Fruit fly (Drosophila melanogaster): ENCODE results near the gene CG34164.
A peak's percentile ranks its signal among the peaks of the same experiment; 100 is the strongest.

Gene CG34164

dm6 chr2L:12006397-12007330 lies 49.5 kb upstream of the CG34164 start (continued):
- peak; percentile 93 for TF ChIP-seq HHEX (GFP tag; optimal IDR thresholded peaks at IDR 0.05)
- TF ChIP-seq pros (GFP tag; optimal IDR thresholded peaks at IDR 0.05) = no peak
- peak; percentile 88 for TF ChIP-seq run (tag; optimal IDR thresholded peaks at IDR 0.05)
- peak; percentile 98 for TF ChIP-seq CG7839 (tag; optimal IDR thresholded peaks at IDR 0.05)
- TF ChIP-seq CG5953 (GFP tag; IDR thresholded peaks at IDR 0.05) = no peak
- TF ChIP-seq CG7372 (GFP tag; IDR thresholded peaks at IDR 0.05) = no peak
- no peak for TF ChIP-seq sob (GFP tag; IDR thresholded peaks at IDR 0.05)
- peak; percentile 89 for TF ChIP-seq ATbp (GFP tag; optimal IDR thresholded peaks at IDR 0.05)
- TF ChIP-seq Dip2 (GFP tag; IDR thresholded peaks at IDR 0.05) = no peak
- peak; percentile 79 for TF ChIP-seq Jarid2 (GFP tag; optimal IDR thresholded peaks at IDR 0.05)
- no peak for TF ChIP-seq Doc2 (GFP tag; IDR thresholded peaks at IDR 0.05)
- TF ChIP-seq chn (GFP tag; optimal IDR thresholded peaks at IDR 0.05) = peak; percentile 72
- peak; percentile 97 for TF ChIP-seq CG14710 (tag; optimal IDR thresholded peaks at IDR 0.05)
- TF ChIP-seq jigr1 (GFP tag; IDR thresholded peaks at IDR 0.05) = no peak
- TF ChIP-seq shn (GFP tag; optimal IDR thresholded peaks at IDR 0.05) = peak; percentile 77
- TF ChIP-seq CG15011 (GFP tag; optimal IDR thresholded peaks at IDR 0.05) = peak; percentile 90
- TF ChIP-seq CG1647 (GFP tag; optimal IDR thresholded peaks at IDR 0.05) = peak; percentile 28
- peak; percentile 46 for TF ChIP-seq CG1792 (GFP tag; optimal IDR thresholded peaks at IDR 0.05)
- TF ChIP-seq CG13775 (GFP tag; optimal IDR thresholded peaks at IDR 0.05) = peak; percentile 96
- TF ChIP-seq CG8478 (optimal IDR thresholded peaks at IDR 0.05) = peak; percentile 52
- TF ChIP-seq Taf1 (GFP tag; IDR thresholded peaks at IDR 0.05) = no peak
- TF ChIP-seq CG4854 (GFP tag; optimal IDR thresholded peaks at IDR 0.05) = peak; percentile 53
- TF ChIP-seq wek (GFP tag; optimal IDR thresholded peaks at IDR 0.05) = no peak
- no peak for TF ChIP-seq CG7963 (GFP tag; IDR thresholded peaks at IDR 0.05; ENCODE audit: partially characterized antibody)
- no peak for TF ChIP-seq sisA (GFP tag; IDR thresholded peaks at IDR 0.05)
- TF ChIP-seq CG12155 (GFP tag; optimal IDR thresholded peaks at IDR 0.05) = peak; percentile 90
- TF ChIP-seq gt (GFP tag; IDR thresholded peaks at IDR 0.05) = no peak
- TF ChIP-seq CG10654 (GFP tag; optimal IDR thresholded peaks at IDR 0.05) = peak; percentile 88
- peak; percentile 52 for TF ChIP-seq fd102C (GFP tag; optimal IDR thresholded peaks at IDR 0.05)
- TF ChIP-seq jumu (GFP tag; optimal IDR thresholded peaks at IDR 0.05) = peak; percentile 51
- peak; percentile 83 for TF ChIP-seq ewg (GFP tag; optimal IDR thresholded peaks at IDR 0.05)
- TF ChIP-seq Dfd (GFP tag; optimal IDR thresholded peaks at IDR 0.05) = no peak
- peak; percentile 90 for TF ChIP-seq CG10462 (GFP tag; optimal IDR thresholded peaks at IDR 0.05)
- peak; percentile 91 for TF ChIP-seq CG9817 (tag; optimal IDR thresholded peaks at IDR 0.05)
- TF ChIP-seq CG3847 (GFP tag; IDR thresholded peaks at IDR 0.05) = no peak
- TF ChIP-seq caup (GFP tag; optimal IDR thresholded peaks at IDR 0.05; ENCODE audit: severe bottlenecking) = peak; percentile 94
- TF ChIP-seq zen (tag; optimal IDR thresholded peaks at IDR 0.05) = peak; percentile 92
- TF ChIP-seq Lhr (GFP tag; optimal IDR thresholded peaks at IDR 0.05) = no peak

dm6 chr2L:12007331-12007791 lies 48.8 kb upstream of the CG34164 start:
- TF ChIP-seq CG8281 (tag; optimal IDR thresholded peaks at IDR 0.05) = no peak
- TF ChIP-seq kay (GFP tag; optimal IDR thresholded peaks at IDR 0.05) = peak; percentile 89
- TF ChIP-seq CG11247 (GFP tag; IDR thresholded peaks at IDR 0.05) = no peak
- no peak for TF ChIP-seq Ssrp (tag; optimal IDR thresholded peaks at IDR 0.05)
- peak; percentile 82 for TF ChIP-seq CG4707 (GFP tag; optimal IDR thresholded peaks at IDR 0.05)
- peak; percentile 74 for TF ChIP-seq CrebB (tag; optimal IDR thresholded peaks at IDR 0.05)
- TF ChIP-seq CG15601 (tag; optimal IDR thresholded peaks at IDR 0.05) = peak; percentile 93
- TF ChIP-seq toy (GFP tag; IDR thresholded peaks at IDR 0.05) = no peak
- TF ChIP-seq CG9817 (tag; optimal IDR thresholded peaks at IDR 0.05) = no peak
- TF ChIP-seq CG9932 (GFP tag; IDR thresholded peaks at IDR 0.05) = no peak
- TF ChIP-seq crc (GFP tag; optimal IDR thresholded peaks at IDR 0.05) = no peak
- peak; percentile 93 for TF ChIP-seq sug (tag; optimal IDR thresholded peaks at IDR 0.05)
- no peak for TF ChIP-seq CG4404 (GFP tag; IDR thresholded peaks at IDR 0.05)
- no peak for TF ChIP-seq hth (optimal IDR thresholded peaks at IDR 0.05)
